Fruit fly (Drosophila melanogaster) whole organism, embryonic: Measurements from ENCODE around the gene Zwilch.

ENCODE experiments used
- Antp ChIP-seq: fragments of 200-800 bp; sonication (Bioruptor generic); optimal IDR thresholded peaks from 3 replicates; lab custom pipeline; 2016; ENCODE audit warnings: missing biosample characterization, missing genetic modification characterization
- Bdp1 ChIP-seq: fragments of 200-800 bp; sonication (Bioruptor generic); optimal IDR thresholded peaks from 3 replicates; lab custom pipeline; 2016; ENCODE audit warnings: missing biosample characterization, missing genetic modification characterization
- CG1024 ChIP-seq: fragments of 200-800 bp; sonication (Bioruptor generic); IDR thresholded peaks from 2 replicates; pipeline ENCODE4 v1.3.6; 2022; ENCODE audit warnings: missing biosample characterization, missing genetic modification characterization
- CG11456 ChIP-seq: fragments of 200-800 bp; sonication (Bioruptor generic); IDR thresholded peaks from 3 replicates; pipeline ENCODE4 v1.3.6; 2022; ENCODE audit warnings: missing biosample characterization, missing genetic modification characterization
- CG12744 ChIP-seq: fragments of 200-800 bp; sonication (Bioruptor generic); optimal IDR thresholded peaks from 2 replicates; lab custom pipeline; 2016; ENCODE audit warnings: missing biosample characterization, missing genetic modification characterization
- CG13296 ChIP-seq: fragments of 200-800 bp; sonication (Bioruptor generic); optimal IDR thresholded peaks from 3 replicates; lab custom pipeline; 2018; ENCODE audit warnings: missing biosample characterization, mild to moderate bottlenecking, missing genetic modification characterization
- CG15073 ChIP-seq: fragments of 200-800 bp; sonication (Bioruptor generic); optimal IDR thresholded peaks from 2 replicates; lab custom pipeline; 2016; ENCODE audit warnings: missing biosample characterization, missing genetic modification characterization
- CG1529 ChIP-seq: fragments of 200-800 bp; sonication (Bioruptor generic); optimal IDR thresholded peaks from 3 replicates; lab custom pipeline; 2018; ENCODE audit warnings: missing biosample characterization, missing genetic modification characterization
- CG16863 ChIP-seq: fragments of 200-800 bp; sonication (Bioruptor generic); optimal IDR thresholded peaks from 3 replicates; lab custom pipeline; 2016; ENCODE audit warnings: missing biosample characterization, missing genetic modification characterization
- CG18476 ChIP-seq: fragments of 200-800 bp; sonication (Bioruptor generic); optimal IDR thresholded peaks from 2 replicates; lab custom pipeline; 2016; ENCODE audit warnings: missing biosample characterization, mild to moderate bottlenecking, missing genetic modification characterization
- CG30431 ChIP-seq: fragments of 200-800 bp; sonication (Bioruptor generic); optimal IDR thresholded peaks from 2 replicates; lab custom pipeline; 2017; ENCODE audit warnings: missing biosample characterization, missing genetic modification characterization
- CG3065 ChIP-seq: fragments of 200-800 bp; sonication (Bioruptor generic); optimal IDR thresholded peaks from 2 replicates; lab custom pipeline; 2016; ENCODE audit warnings: missing biosample characterization, missing genetic modification characterization
- CG3995 ChIP-seq: fragments of 200-800 bp; sonication (Bioruptor generic); optimal IDR thresholded peaks from 3 replicates; lab custom pipeline; 2016; ENCODE audit warnings: missing biosample characterization, missing genetic modification characterization
- CG4328 ChIP-seq: fragments of 200-800 bp; sonication (Bioruptor generic); optimal IDR thresholded peaks from 3 replicates; lab custom pipeline; 2017; ENCODE audit warnings: missing biosample characterization, missing genetic modification reagents, missing genetic modification characterization
- CG4707 ChIP-seq: fragments of 200-800 bp; sonication (Bioruptor generic); optimal IDR thresholded peaks from 2 replicates; lab custom pipeline; 2018; ENCODE audit warnings: missing biosample characterization, mild to moderate bottlenecking, missing genetic modification characterization, moderate library complexity
- CG4820 ChIP-seq: fragments of 200-800 bp; sonication (Bioruptor generic); optimal IDR thresholded peaks from 3 replicates; lab custom pipeline; 2016; ENCODE audit warnings: missing biosample characterization, missing genetic modification characterization
- CG7839 ChIP-seq: fragments of 200-800 bp; sonication (Bioruptor generic); optimal IDR thresholded peaks from 3 replicates; lab custom pipeline; 2018; ENCODE audit warnings: missing biosample characterization, mild to moderate bottlenecking, missing genetic modification characterization, moderate library complexity
- CG7963 ChIP-seq: fragments of 200-800 bp; sonication (Bioruptor generic); IDR thresholded peaks from 3 replicates; pipeline ENCODE4 v1.3.6; 2022; ENCODE audit warnings: missing biosample characterization, missing genetic modification characterization; ENCODE audit not compliant: partially characterized antibody
- Dad ChIP-seq: fragments of 200-800 bp; sonication (Bioruptor generic); optimal IDR thresholded peaks from 3 replicates; lab custom pipeline; 2016; ENCODE audit warnings: missing biosample characterization, missing genetic modification characterization
- Dll ChIP-seq: fragments of 200-800 bp; sonication (Bioruptor generic); IDR thresholded peaks from 4 replicates; pipeline ENCODE4 v1.3.6; 2022; ENCODE audit warnings: missing biosample characterization, missing genetic modification characterization; ENCODE audit not compliant: partially characterized antibody
- Ets65A ChIP-seq: fragments of 200-800 bp; sonication (Bioruptor generic); peaks from one replicate; lab custom pipeline; 2016; ENCODE audit warnings: missing biosample characterization, missing genetic modification characterization
- Fer2 ChIP-seq: fragments of 200-800 bp; sonication (Bioruptor generic); optimal IDR thresholded peaks from 2 replicates; lab custom pipeline; 2018; ENCODE audit warnings: missing biosample characterization, mild to moderate bottlenecking, missing genetic modification characterization, moderate library complexity
- HLH54F ChIP-seq: fragments of 200-800 bp; sonication (Bioruptor generic); optimal IDR thresholded peaks from 3 replicates; lab custom pipeline; 2016; ENCODE audit warnings: missing biosample characterization, missing genetic modification characterization
- HmgD ChIP-seq: fragments of 200-800 bp; sonication (Bioruptor generic); optimal IDR thresholded peaks from 3 replicates; lab custom pipeline; 2016; ENCODE audit warnings: missing biosample characterization, missing genetic modification characterization
- Hsf ChIP-seq: fragments of 200-800 bp; sonication (Bioruptor generic); optimal IDR thresholded peaks from 3 replicates; lab custom pipeline; 2016; ENCODE audit warnings: missing biosample characterization, missing genetic modification characterization
- Max ChIP-seq: fragments of 200-800 bp; sonication (Bioruptor generic); optimal IDR thresholded peaks from 2 replicates; lab custom pipeline; 2016; ENCODE audit warnings: missing biosample characterization, mild to moderate bottlenecking, missing genetic modification characterization
- Mes4 ChIP-seq: fragments of 200-800 bp; sonication (Bioruptor generic); optimal IDR thresholded peaks from 2 replicates; lab custom pipeline; 2016; ENCODE audit warnings: missing biosample characterization, missing genetic modification characterization
- NK7.1 ChIP-seq: fragments of 200-800 bp; sonication (Bioruptor generic); optimal IDR thresholded peaks from 3 replicates; lab custom pipeline; 2016; ENCODE audit warnings: missing biosample characterization, missing genetic modification characterization
- Nf-YA ChIP-seq: fragments of 200-800 bp; sonication (Bioruptor generic); IDR thresholded peaks from 2 replicates; pipeline ENCODE4 v1.3.6; 2022; ENCODE audit warnings: missing biosample characterization, missing genetic modification characterization
- Nf-YB ChIP-seq: fragments of 200-800 bp; sonication (Bioruptor generic); optimal IDR thresholded peaks from 3 replicates; lab custom pipeline; 2019; ENCODE audit warnings: missing biosample characterization, mild to moderate bottlenecking, missing genetic modification characterization, moderate library complexity
- Nf-YC ChIP-seq: fragments of 200-800 bp; optimal IDR thresholded peaks from 3 replicates; lab custom pipeline; 2019; ENCODE audit warnings: missing biosample characterization, mild to moderate bottlenecking, missing genetic modification characterization, moderate library complexity
- PHDP ChIP-seq: fragments of 200-800 bp; sonication (Bioruptor generic); optimal IDR thresholded peaks from 3 replicates; lab custom pipeline; 2018; ENCODE audit warnings: missing biosample characterization, mild to moderate bottlenecking, missing genetic modification characterization, moderate library complexity
- Ravus ChIP-seq: fragments of 200-800 bp; sonication (Bioruptor generic); IDR thresholded peaks from 2 replicates; pipeline ENCODE4 v1.3.6; 2022; ENCODE audit warnings: missing biosample characterization, missing genetic modification characterization
- da ChIP-seq: fragments of 200-800 bp; sonication (Bioruptor generic); optimal IDR thresholded peaks from 2 replicates; lab custom pipeline; 2016; ENCODE audit warnings: missing biosample characterization, missing genetic modification characterization
- en ChIP-seq: fragments of 200-800 bp; sonication (Bioruptor generic); optimal IDR thresholded peaks from 2 replicates; lab custom pipeline; 2016; ENCODE audit warnings: missing biosample characterization, missing genetic modification characterization
- exex ChIP-seq: fragments of 200-800 bp; sonication (Bioruptor generic); optimal IDR thresholded peaks from 4 replicates; lab custom pipeline; 2018; ENCODE audit warnings: missing biosample characterization, mild to moderate bottlenecking, missing genetic modification characterization, moderate library complexity
- gcm ChIP-seq: fragments of 200-800 bp; sonication (Bioruptor generic); optimal IDR thresholded peaks from 2 replicates; lab custom pipeline; 2019; ENCODE audit warnings: missing biosample characterization, mild to moderate bottlenecking, missing genetic modification characterization, moderate library complexity
- gro ChIP-seq: fragments of 200-800 bp; sonication (Bioruptor generic); optimal IDR thresholded peaks from 2 replicates; lab custom pipeline; 2016; ENCODE audit warnings: missing biosample characterization, missing genetic modification characterization
- h ChIP-seq: fragments of >200 bp; optimal IDR thresholded peaks from 2 replicates; lab custom pipeline; 2017
- klu ChIP-seq: fragments of 200-800 bp; sonication (Bioruptor generic); IDR thresholded peaks from 2 replicates; pipeline ENCODE4 v1.3.6; 2022; ENCODE audit warnings: missing biosample characterization, missing genetic modification characterization
- lmd ChIP-seq: fragments of 200-800 bp; sonication (Bioruptor generic); IDR thresholded peaks from 2 replicates; pipeline ENCODE4 v1.3.6; 2022; ENCODE audit warnings: missing biosample characterization, missing genetic modification characterization
- lola ChIP-seq, 3 experiments: fragments of >200 bp in 2 of 3; fragments of 200-800 bp in 1 of 3; sonication (Bioruptor generic) in 1 of 3; optimal IDR thresholded peaks; 2 replicates each; lab custom pipeline; 2017 to 2019; ENCODE audit warnings: missing biosample characterization in 3 of 3, missing genetic modification characterization in 3 of 3, mild to moderate bottlenecking in 1 of 3, moderate library complexity in 1 of 3
- mirr ChIP-seq: fragments of 200-800 bp; sonication (Bioruptor generic); optimal IDR thresholded peaks from 3 replicates; lab custom pipeline; 2018; ENCODE audit warnings: missing biosample characterization, mild to moderate bottlenecking, missing genetic modification characterization
- p53 ChIP-seq: fragments of 200-800 bp; sonication (Bioruptor generic); optimal IDR thresholded peaks from 2 replicates; lab custom pipeline; 2016; ENCODE audit warnings: missing biosample characterization, missing genetic modification characterization
- pfk ChIP-seq: fragments of 200-800 bp; sonication (Bioruptor generic); optimal IDR thresholded peaks from 2 replicates; lab custom pipeline; 2018; ENCODE audit warnings: missing biosample characterization, mild to moderate bottlenecking, missing genetic modification characterization, moderate library complexity
- prd ChIP-seq, 3 experiments: fragments of >200 bp in 2 of 3; fragments of 200-800 bp in 1 of 3; sonication (Bioruptor generic) in 1 of 3; optimal IDR thresholded peaks in 2 of 3; IDR thresholded peaks in 1 of 3; 2 replicates in 2 of 3; 3 replicates in 1 of 3; pipeline versions ENCODE4 v1.3.6 to Lab custom; 2017 to 2022; ENCODE audit warnings: missing biosample characterization in 1 of 3, missing genetic modification characterization in 1 of 3
- unc-4 ChIP-seq: fragments of 200-800 bp; sonication (Bioruptor generic); IDR thresholded peaks from 2 replicates; pipeline ENCODE4 v1.3.6; 2022; ENCODE audit warnings: missing biosample characterization, missing genetic modification characterization; ENCODE audit not compliant: partially characterized antibody
- vvl ChIP-seq: fragments of 200-800 bp; sonication (Bioruptor generic); IDR thresholded peaks from 2 replicates; pipeline ENCODE4 v1.3.6; 2022; ENCODE audit warnings: missing biosample characterization, missing genetic modification characterization
- yki ChIP-seq: fragments of >200 bp; optimal IDR thresholded peaks from 3 replicates; lab custom pipeline; 2018
- zen ChIP-seq: fragments of 200-800 bp; sonication (Bioruptor generic); optimal IDR thresholded peaks from 3 replicates; lab custom pipeline; 2018; ENCODE audit warnings: missing biosample characterization, mild to moderate bottlenecking, missing genetic modification characterization, moderate library complexity

Zwilch gene

DNA sequence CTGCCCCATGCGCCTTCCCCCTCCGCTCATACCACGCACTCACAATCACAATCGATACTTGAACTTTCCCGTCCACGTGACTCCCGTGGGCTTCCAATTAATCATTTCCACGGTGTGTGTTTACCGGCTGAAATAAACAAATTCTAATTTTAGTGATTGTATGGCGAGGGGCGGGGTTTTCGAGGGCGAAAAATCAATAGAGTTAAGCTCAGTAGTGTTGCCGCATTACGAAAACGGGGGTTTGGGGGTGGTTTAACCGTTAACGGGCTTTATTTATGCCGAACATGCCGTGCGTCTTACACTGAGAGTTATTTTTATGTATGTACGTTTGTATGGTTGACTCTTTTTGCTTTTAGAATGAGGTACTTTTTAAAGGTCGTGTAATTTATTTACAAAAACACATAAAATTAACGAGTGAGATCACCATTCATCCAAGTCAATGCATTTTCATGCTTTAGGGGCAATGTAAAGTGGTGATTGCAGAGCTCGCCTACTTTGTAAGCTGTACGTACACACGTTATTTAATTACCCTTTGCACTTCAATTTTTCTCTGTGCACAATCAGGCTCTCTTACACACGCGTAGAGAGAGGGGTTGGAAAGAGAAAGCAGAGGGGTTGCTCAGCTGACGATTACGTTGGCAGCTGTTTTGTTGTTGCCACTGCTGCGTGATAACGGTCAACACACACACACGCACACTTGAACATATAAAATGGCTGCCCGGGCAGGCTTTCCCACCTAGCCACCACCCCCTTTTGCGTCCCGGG, 9.1 kb upstream of the Zwilch start (continued):
- TF ChIP-seq CG1529, result peak; percentile 68
- TF ChIP-seq lola (GFP tag; optimal IDR thresholded peaks at IDR 0.05; lab: Kevin White, UChicago), result peak in 1 of 3 experiments; percentile 85
- no peak for TF ChIP-seq CG11456 (GFP tag; lab: Robert Waterston, UW)
- peak; percentile 77 for TF ChIP-seq CG12744 (GFP tag; lab: Kevin White, UChicago)
- no peak for TF ChIP-seq lmd
- peak; percentile 69 for TF ChIP-seq gro
- peak; percentile 82 for TF ChIP-seq Mes4 (GFP tag; lab: Kevin White, UChicago)
- TF ChIP-seq PHDP, result peak; percentile 88
- TF ChIP-seq p53 (GFP tag; lab: Kevin White, UChicago), result peak; percentile 37
- TF ChIP-seq Nf-YA (GFP tag; lab: Robert Waterston, UW), result no peak
- peak; percentile 72 for TF ChIP-seq Nf-YC (tag; lab: Kevin White, UChicago)
- peak; percentile 74 for TF ChIP-seq NK7.1 (GFP tag; lab: Kevin White, UChicago)
- TF ChIP-seq CG1024 (GFP tag; lab: Robert Waterston, UW), result no peak
- TF ChIP-seq Antp (GFP tag; lab: Kevin White, UChicago), result peak; percentile 89
- peak; percentile 76 for TF ChIP-seq CG18476 (GFP tag; lab: Kevin White, UChicago)
- peak; percentile 88 for TF ChIP-seq Hsf (GFP tag; lab: Kevin White, UChicago)
- no peak for TF ChIP-seq yki (lab: Kevin White, UChicago)
- TF ChIP-seq Fer2 (tag; lab: Kevin White, UChicago), result peak; percentile 65
- TF ChIP-seq CG15073 (GFP tag; lab: Kevin White, UChicago), result no peak
- TF ChIP-seq vvl, result no peak
- peak; percentile 14 for TF ChIP-seq mirr (GFP tag; lab: Kevin White, UChicago)
- TF ChIP-seq h, result no peak
- TF ChIP-seq zen (tag; lab: Kevin White, UChicago), result peak; percentile 71
- peak; percentile 75 for TF ChIP-seq CG4820 (GFP tag; lab: Kevin White, UChicago)
- peak; percentile 79 for TF ChIP-seq HmgD (GFP tag; lab: Kevin White, UChicago)
- TF ChIP-seq Max (GFP tag; lab: Kevin White, UChicago), result peak; percentile 72
- TF ChIP-seq Ravus, result no peak
- peak; percentile 58 for TF ChIP-seq CG4707 (GFP tag; lab: Kevin White, UChicago)
- peak; percentile 72 for TF ChIP-seq Dad (GFP tag; lab: Kevin White, UChicago)
- no peak for TF ChIP-seq unc-4 (GFP tag; lab: Robert Waterston, UW)
- no peak for TF ChIP-seq pfk (GFP tag; lab: Kevin White, UChicago)
- TF ChIP-seq CG7963 (GFP tag; lab: Robert Waterston, UW), result no peak
- no peak for TF ChIP-seq prd (optimal IDR thresholded peaks at IDR 0.05; lab: Kevin White, UChicago)
- TF ChIP-seq prd (GFP tag; IDR thresholded peaks at IDR 0.05; lab: Robert Waterston, UW), result no peak
- TF ChIP-seq CG16863 (GFP tag; lab: Kevin White, UChicago), result peak; percentile 86
- TF ChIP-seq Bdp1 (GFP tag; lab: Kevin White, UChicago), result peak; percentile 69
- peak; percentile 71 for TF ChIP-seq CG3065 (GFP tag; lab: Kevin White, UChicago)
- peak; percentile 63 for TF ChIP-seq gcm (GFP tag; lab: Kevin White, UChicago)
- peak; percentile 79 for TF ChIP-seq HLH54F (GFP tag; lab: Kevin White, UChicago)
- TF ChIP-seq CG30431 (GFP tag; lab: Kevin White, UChicago), result peak; percentile 69
- TF ChIP-seq Dll, result no peak
- peak; percentile 98 for TF ChIP-seq Ets65A (GFP tag; lab: Kevin White, UChicago)
- peak; percentile 78 for TF ChIP-seq CG13296 (GFP tag; lab: Kevin White, UChicago)
- peak; percentile 41 for TF ChIP-seq da (GFP tag; lab: Kevin White, UChicago)
- peak; percentile 66 for TF ChIP-seq Nf-YB
- no peak for TF ChIP-seq klu (GFP tag; lab: Robert Waterston, UW)
- TF ChIP-seq CG3995 (GFP tag; lab: Kevin White, UChicago), result peak; percentile 27
- peak; percentile 67 for TF ChIP-seq exex (tag; lab: Kevin White, UChicago)
- peak; percentile 34 for TF ChIP-seq CG4328 (GFP tag; lab: Kevin White, UChicago)
- TF ChIP-seq CG7839 (tag; lab: Kevin White, UChicago), result peak; percentile 92
- TF ChIP-seq en (GFP tag; lab: Kevin White, UChicago), result peak; percentile 81
